Fruit fly (Drosophila melanogaster): ENCODE measurements around the gene Ipp.
A peak's percentile ranks its signal among the peaks of the same experiment; 100 is the strongest.

Gene Ipp

dm6 chr3R:13986648-13987047, 28.1 kb downstream of the Ipp start (continued):
- TF ChIP-seq crol (GFP tag; IDR thresholded peaks at IDR 0.05) (no peak), Spps (tag; optimal IDR thresholded peaks at IDR 0.05) (no peak), CG2116 (GFP tag; optimal IDR thresholded peaks at IDR 0.05) (no peak), CG31388 (GFP tag; optimal IDR thresholded peaks at IDR 0.05) (no peak), Aef1 (GFP tag; IDR thresholded peaks at IDR 0.05) (no peak), D19A (tag; optimal IDR thresholded peaks at IDR 0.05) (peak; percentile 26), CG2678 (tag; optimal IDR thresholded peaks at IDR 0.05) (peak; percentile 34), CG8388 (GFP tag; optimal IDR thresholded peaks at IDR 0.05) (no peak), Ets97D (GFP tag; optimal IDR thresholded peaks at IDR 0.05) (no peak), CG2129 (GFP tag; IDR thresholded peaks at IDR 0.05; ENCODE audit: partially characterized antibody) (no peak), vfl (GFP tag; optimal IDR thresholded peaks at IDR 0.05) (no peak), az2 (GFP tag; optimal IDR thresholded peaks at IDR 0.05) (peak; percentile 15), CG14050 (GFP tag; IDR thresholded peaks at IDR 0.05) (no peak), CG33557 (GFP tag; optimal IDR thresholded peaks at IDR 0.05) (no peak), cato (GFP tag; optimal IDR thresholded peaks at IDR 0.05; ENCODE audit: borderline replicate concordance) (no peak), jumu (GFP tag; optimal IDR thresholded peaks at IDR 0.05) (no peak), CG18476 (GFP tag; optimal IDR thresholded peaks at IDR 0.05) (no peak), ci (GFP tag; IDR thresholded peaks at IDR 0.05) (no peak), lola (GFP tag; optimal IDR thresholded peaks at IDR 0.05) (no peak), CG8281 (tag; optimal IDR thresholded peaks at IDR 0.05) (no peak), pfk (GFP tag; optimal IDR thresholded peaks at IDR 0.05) (no peak), Optix (GFP tag; IDR thresholded peaks at IDR 0.05) (no peak), nom (GFP tag; optimal IDR thresholded peaks at IDR 0.05) (no peak), CG12155 (GFP tag; optimal IDR thresholded peaks at IDR 0.05) (no peak), sqz (GFP tag; optimal IDR thresholded peaks at IDR 0.05) (no peak), HLHmδ (GFP tag; optimal IDR thresholded peaks at IDR 0.05) (no peak), CG43689 (GFP tag; IDR thresholded peaks at IDR 0.05) (no peak), oc (tag; optimal IDR thresholded peaks at IDR 0.05) (no peak), Hand (GFP tag; optimal IDR thresholded peaks at IDR 0.05) (no peak), CG15696 (tag; optimal IDR thresholded peaks at IDR 0.05) (no peak), salm (tag; optimal IDR thresholded peaks at IDR 0.05) (peak; percentile 32), CG9817 (tag; optimal IDR thresholded peaks at IDR 0.05) (no peak), Jarid2 (GFP tag; optimal IDR thresholded peaks at IDR 0.05) (no peak), Poxn (GFP tag; IDR thresholded peaks at IDR 0.05) (no peak), psq (GFP tag; optimal IDR thresholded peaks at IDR 0.05) (no peak), sisA (GFP tag; IDR thresholded peaks at IDR 0.05) (no peak), kay (GFP tag; optimal IDR thresholded peaks at IDR 0.05) (no peak), CG5245 (GFP tag; optimal IDR thresholded peaks at IDR 0.05) (no peak), zfh1 (GFP tag; IDR thresholded peaks at IDR 0.05) (no peak), Doc3 (GFP tag; IDR thresholded peaks at IDR 0.05; ENCODE audit: partially characterized antibody) (no peak), ab (GFP tag; optimal IDR thresholded peaks at IDR 0.05) (no peak), CG6654 (GFP tag; optimal IDR thresholded peaks at IDR 0.05) (no peak), D19B (GFP tag; optimal IDR thresholded peaks at IDR 0.05) (no peak), chn (GFP tag; optimal IDR thresholded peaks at IDR 0.05) (no peak), Oaz (GFP tag; IDR thresholded peaks at IDR 0.05) (no peak), CG7271 (tag; optimal IDR thresholded peaks at IDR 0.05) (no peak), CG31365 (tag; optimal IDR thresholded peaks at IDR 0.05) (no peak), nerfin-2 (GFP tag; IDR thresholded peaks at IDR 0.05; ENCODE audit: partially characterized antibody) (no peak), danr (GFP tag; IDR thresholded peaks at IDR 0.05) (no peak), CG10543 (GFP tag; optimal IDR thresholded peaks at IDR 0.05) (no peak), kah (GFP tag; optimal IDR thresholded peaks at IDR 0.05) (no peak), CG14014 (GFP tag; IDR thresholded peaks at IDR 0.05) (no peak)
